Worm (Caenorhabditis elegans) whole organism, late embryonic: ENCODE data around the gene clec-47.

Source experiments
- C08G9.2 ChIP-seq: sonication (generic microtip); optimal IDR thresholded peaks from 2 replicates; lab custom pipeline; 2016; ENCODE audit warnings: mild to moderate bottlenecking, missing genetic modification characterization, moderate library complexity, missing compliant biosample characterization
- C38D4.7 ChIP-seq: fragments of 200-800 bp; sonication (Bioruptor generic); optimal IDR thresholded peaks from 2 replicates; lab custom pipeline; 2018; ENCODE audit warnings: mild to moderate bottlenecking, missing genetic modification characterization, moderate library complexity, missing compliant biosample characterization
- F13H6.1 ChIP-seq: sonication (generic microtip); optimal IDR thresholded peaks from 2 replicates; lab custom pipeline; 2016; ENCODE audit warnings: missing genetic modification characterization, missing compliant biosample characterization
- K02D7.2 ChIP-seq: sonication (generic microtip); optimal IDR thresholded peaks from 2 replicates; lab custom pipeline; 2017; ENCODE audit warnings: mild to moderate bottlenecking, missing genetic modification characterization, missing compliant biosample characterization
- K09A11.1 ChIP-seq: sonication (generic microtip); optimal IDR thresholded peaks from 2 replicates; lab custom pipeline; 2017; ENCODE audit warnings: antibody characterized with exemption, mild to moderate bottlenecking, missing genetic modification characterization, missing compliant biosample characterization; ENCODE audit not compliant: insufficient read depth
- Y22D7AL.16 ChIP-seq: sonication (generic microtip); optimal IDR thresholded peaks from 2 replicates; lab custom pipeline; 2016; ENCODE audit warnings: missing genetic modification characterization, missing compliant biosample characterization
- ama-1 ChIP-seq: fragments of 150-350 bp; optimal IDR thresholded peaks from 2 replicates; lab custom pipeline; 2014
- ceh-18 ChIP-seq: sonication (generic microtip); optimal IDR thresholded peaks from 2 replicates; lab custom pipeline; 2016; ENCODE audit warnings: missing genetic modification characterization, missing compliant biosample characterization
- ceh-19 ChIP-seq: fragments of 200-800 bp; sonication (Bioruptor generic); optimal IDR thresholded peaks from 2 replicates; lab custom pipeline; 2018; ENCODE audit warnings: mild to moderate bottlenecking, missing genetic modification characterization, missing compliant biosample characterization
- ceh-2 ChIP-seq: sonication (generic microtip); optimal IDR thresholded peaks from 2 replicates; lab custom pipeline; 2016; ENCODE audit warnings: missing genotype, missing genetic modification characterization, missing compliant biosample characterization
- ceh-24 ChIP-seq: sonication (generic microtip); optimal IDR thresholded peaks from 2 replicates; lab custom pipeline; 2016; ENCODE audit warnings: mild to moderate bottlenecking, missing genetic modification characterization, missing compliant biosample characterization
- ceh-30 ChIP-seq: fragments of 150-350 bp; optimal IDR thresholded peaks from 2 replicates; lab custom pipeline; 2014; ENCODE audit warnings: missing biosample characterization, missing genetic modification characterization
- ceh-31 ChIP-seq: sonication (generic microtip); optimal IDR thresholded peaks from 2 replicates; lab custom pipeline; 2016; ENCODE audit warnings: missing genetic modification characterization, missing compliant biosample characterization
- ceh-34 ChIP-seq: sonication (generic microtip); optimal IDR thresholded peaks from 2 replicates; lab custom pipeline; 2016; ENCODE audit warnings: mild to moderate bottlenecking, missing genetic modification characterization, missing compliant biosample characterization
- ceh-45 ChIP-seq: fragments of 200-800 bp; sonication (Bioruptor generic); IDR thresholded peaks from 2 replicates; pipeline ENCODE4 v1.3.6; 2022; ENCODE audit warnings: missing genetic modification reagents, missing genetic modification characterization, missing compliant biosample characterization
- ceh-48 ChIP-seq: sonication (generic microtip); optimal IDR thresholded peaks from 2 replicates; lab custom pipeline; 2016; ENCODE audit warnings: missing genetic modification characterization, inconsistent platforms, missing compliant biosample characterization
- ceh-6 ChIP-seq: fragments of 200-800 bp; sonication (Bioruptor generic); optimal IDR thresholded peaks from 2 replicates; lab custom pipeline; 2018; ENCODE audit warnings: mild to moderate bottlenecking, missing genetic modification characterization, missing compliant biosample characterization
- che-1 ChIP-seq: sonication (generic microtip); optimal IDR thresholded peaks from 2 replicates; lab custom pipeline; 2016; ENCODE audit warnings: mild to moderate bottlenecking, missing genetic modification characterization, missing compliant biosample characterization
- dmd-4 ChIP-seq: sonication (generic microtip); optimal IDR thresholded peaks from 2 replicates; lab custom pipeline; 2016; ENCODE audit warnings: borderline replicate concordance, missing genetic modification characterization, missing compliant biosample characterization
- elt-4 ChIP-seq: sonication (generic microtip); optimal IDR thresholded peaks from 2 replicates; lab custom pipeline; 2016; ENCODE audit warnings: missing genetic modification characterization, missing compliant biosample characterization
- eyg-1 ChIP-seq: sonication (generic microtip); optimal IDR thresholded peaks from 2 replicates; lab custom pipeline; 2016; ENCODE audit warnings: missing genotype, missing genetic modification characterization, missing compliant biosample characterization
- fax-1 ChIP-seq: sonication (generic microtip); optimal IDR thresholded peaks from 2 replicates; lab custom pipeline; 2016; ENCODE audit warnings: missing genotype, missing genetic modification characterization, missing compliant biosample characterization
- fkh-10 ChIP-seq: fragments of 150-350 bp; optimal IDR thresholded peaks from 2 replicates; lab custom pipeline; 2014; ENCODE audit warnings: missing biosample characterization, missing genetic modification reagents, missing genetic modification characterization
- fkh-6 ChIP-seq: sonication (generic microtip); optimal IDR thresholded peaks from 2 replicates; lab custom pipeline; 2016; ENCODE audit warnings: missing genetic modification characterization, missing compliant biosample characterization
- gmeb-2 ChIP-seq: sonication (generic microtip); optimal IDR thresholded peaks from 2 replicates; lab custom pipeline; 2016; ENCODE audit warnings: missing genetic modification characterization, inconsistent platforms, missing compliant biosample characterization
- hlh-13 ChIP-seq: fragments of 200-800 bp; sonication (Bioruptor generic); optimal IDR thresholded peaks from 2 replicates; lab custom pipeline; 2018; ENCODE audit warnings: mild to moderate bottlenecking, missing genetic modification characterization, missing compliant biosample characterization
- hlh-30 ChIP-seq: sonication (generic microtip); optimal IDR thresholded peaks from 2 replicates; lab custom pipeline; 2017; ENCODE audit warnings: antibody characterized with exemption, missing genetic modification characterization, missing compliant biosample characterization; ENCODE audit not compliant: insufficient read depth
- hlh-6 ChIP-seq: sonication (generic microtip); optimal IDR thresholded peaks from 2 replicates; lab custom pipeline; 2016; ENCODE audit warnings: missing genotype, missing genetic modification characterization, missing compliant biosample characterization
- hlh-8 ChIP-seq: sonication (generic microtip); optimal IDR thresholded peaks from 2 replicates; lab custom pipeline; 2016; ENCODE audit warnings: missing genotype, missing genetic modification characterization, missing compliant biosample characterization
- lim-6 ChIP-seq: sonication (generic microtip); optimal IDR thresholded peaks from 2 replicates; lab custom pipeline; 2016; ENCODE audit warnings: missing genetic modification characterization, missing compliant biosample characterization
- lin-11 ChIP-seq: fragments of 200-800 bp; sonication (Bioruptor generic); optimal IDR thresholded peaks from 2 replicates; lab custom pipeline; 2018; ENCODE audit warnings: mild to moderate bottlenecking, missing genetic modification characterization, missing compliant biosample characterization
- madf-2 ChIP-seq: sonication (generic microtip); optimal IDR thresholded peaks from 2 replicates; lab custom pipeline; 2017; ENCODE audit warnings: missing genetic modification characterization, missing compliant biosample characterization
- nfya-1 ChIP-seq: sonication (generic microtip); optimal IDR thresholded peaks from 2 replicates; lab custom pipeline; 2017; ENCODE audit warnings: missing genetic modification characterization, mild to moderate bottlenecking, missing compliant biosample characterization, antibody characterized with exemption, moderate library complexity
- nhr-11 ChIP-seq: fragments of 150-350 bp; optimal IDR thresholded peaks from 2 replicates; lab custom pipeline; 2014; ENCODE audit warnings: missing biosample characterization, missing genetic modification characterization
- odd-2 ChIP-seq: sonication (generic microtip); optimal IDR thresholded peaks from 2 replicates; lab custom pipeline; 2017; ENCODE audit warnings: antibody characterized with exemption, mild to moderate bottlenecking, missing genetic modification characterization, missing compliant biosample characterization
- pag-3 ChIP-seq: sonication (generic microtip); optimal IDR thresholded peaks from 2 replicates; lab custom pipeline; 2016; ENCODE audit warnings: missing compliant biosample characterization, missing genetic modification characterization, borderline replicate concordance
- pax-1 ChIP-seq: fragments of 150-350 bp; optimal IDR thresholded peaks from 2 replicates; lab custom pipeline; 2014; ENCODE audit warnings: missing biosample characterization, missing genetic modification characterization
- pha-2 ChIP-seq: sonication (generic microtip); optimal IDR thresholded peaks from 2 replicates; lab custom pipeline; 2017; ENCODE audit warnings: mild to moderate bottlenecking, missing genetic modification characterization, missing compliant biosample characterization
- pha-4 ChIP-seq: fragments of 150-350 bp; optimal IDR thresholded peaks from 2 replicates; lab custom pipeline; 2018; ENCODE audit warnings: missing biosample characterization, missing genetic modification reagents, missing genetic modification characterization
- ref-2 ChIP-seq: sonication (generic microtip); optimal IDR thresholded peaks from 2 replicates; lab custom pipeline; 2016; ENCODE audit warnings: missing genetic modification characterization, missing compliant biosample characterization
- rnt-1 ChIP-seq: sonication (generic microtip); optimal IDR thresholded peaks from 2 replicates; lab custom pipeline; 2016; ENCODE audit warnings: missing genetic modification characterization, missing compliant biosample characterization
- sdc-2 ChIP-seq: sonication (generic microtip); optimal IDR thresholded peaks from 2 replicates; lab custom pipeline; 2016; ENCODE audit warnings: missing genotype, missing genetic modification characterization, missing compliant biosample characterization
- sox-2 ChIP-seq: fragments of 200-800 bp; sonication (Bioruptor generic); IDR thresholded peaks from 2 replicates; pipeline ENCODE4 v1.3.6; 2022; ENCODE audit warnings: missing genetic modification reagents, missing genetic modification characterization, missing compliant biosample characterization
- sox-4 ChIP-seq: sonication (generic microtip); optimal IDR thresholded peaks from 2 replicates; lab custom pipeline; 2017; ENCODE audit warnings: mild to moderate bottlenecking, missing genetic modification characterization, inconsistent platforms, missing compliant biosample characterization
- syd-9 ChIP-seq: sonication (generic microtip); optimal IDR thresholded peaks from 2 replicates; lab custom pipeline; 2016; ENCODE audit warnings: mild to moderate bottlenecking, missing genetic modification characterization, moderate library complexity, missing compliant biosample characterization
- tbx-7 ChIP-seq: sonication (generic microtip); optimal IDR thresholded peaks from 2 replicates; lab custom pipeline; 2016; ENCODE audit warnings: missing genotype, missing genetic modification characterization, missing compliant biosample characterization
- ttx-3 ChIP-seq: sonication (generic microtip); optimal IDR thresholded peaks from 2 replicates; lab custom pipeline; 2016; ENCODE audit warnings: missing genetic modification reagents, missing genetic modification characterization, missing compliant biosample characterization
- unc-3 ChIP-seq, 2 experiments: fragments of 200-800 bp in 1 of 2; sonication (Bioruptor generic) in 1 of 2; sonication (generic microtip) in 1 of 2; conservative IDR thresholded peaks in 1 of 2; optimal IDR thresholded peaks in 1 of 2; 2 replicates each; pipeline versions ENCODE4 v1.3.6 to Lab custom; 2016 to 2022; ENCODE audit warnings: missing compliant biosample characterization in 2 of 2, missing genetic modification characterization in 2 of 2, missing genetic modification reagents in 1 of 2
- unc-55 ChIP-seq: sonication (generic microtip); optimal IDR thresholded peaks from 2 replicates; lab custom pipeline; 2017; ENCODE audit warnings: missing biosample characterization, missing genetic modification reagents, missing genetic modification characterization
- unc-86 ChIP-seq: sonication (generic microtip); optimal IDR thresholded peaks from 2 replicates; lab custom pipeline; 2016; ENCODE audit warnings: missing genetic modification characterization, missing compliant biosample characterization
- zip-5 ChIP-seq: sonication (generic microtip); optimal IDR thresholded peaks from 2 replicates; lab custom pipeline; 2016; ENCODE audit warnings: missing genetic modification characterization, missing compliant biosample characterization
- ztf-16 ChIP-seq: sonication (generic microtip); optimal IDR thresholded peaks from 2 replicates; lab custom pipeline; 2017; ENCODE audit warnings: missing genetic modification characterization, missing compliant biosample characterization

Gene clec-47

ce11 chrV:15190903-15191302, 15.3 kb downstream of the clec-47 start, which contains the start of gene Y75B12B.11:
Y75B12B.11 (plus strand) TSS chrV:15191296.
- TF ChIP-seq pag-3 (tag; lab: Kevin White, UChicago): no peak
- TF ChIP-seq hlh-8: peak; percentile 84
- peak; percentile 62; the same call in 1 of the 2 replicates for TF ChIP-seq sox-2 (GFP tag; lab: Robert Waterston, UW)
- peak; percentile 86 for TF ChIP-seq C38D4.7 (GFP tag; lab: Kevin White, UChicago)
- peak; percentile 87 for TF ChIP-seq ceh-6 (GFP tag; lab: Kevin White, UChicago)
- TF ChIP-seq unc-86 (tag; lab: Kevin White, UChicago): peak; percentile 79
- peak; percentile 85 for TF ChIP-seq K02D7.2
- peak; percentile 75 for TF ChIP-seq ceh-31 (tag; lab: Kevin White, UChicago)
- peak; percentile 54; the same call in 1 of the 2 replicates for TF ChIP-seq unc-3 (GFP tag; conservative IDR thresholded peaks at IDR 0.05; lab: Robert Waterston, UW)
- peak; percentile 71 for TF ChIP-seq unc-3 (tag; optimal IDR thresholded peaks at IDR 0.05; lab: Kevin White, UChicago)
- TF ChIP-seq ceh-45: peak; percentile 81
- TF ChIP-seq ceh-34 (tag; lab: Kevin White, UChicago): peak; percentile 88
- TF ChIP-seq unc-55 (GFP tag; lab: Kevin White, UChicago): peak; percentile 8
- peak; percentile 84 for TF ChIP-seq sdc-2
- peak; percentile 87 for TF ChIP-seq sox-4 (tag; lab: Kevin White, UChicago)
- TF ChIP-seq ceh-18 (tag; lab: Kevin White, UChicago): peak; percentile 78
- peak; percentile 67 for TF ChIP-seq hlh-30
- TF ChIP-seq syd-9 (tag; lab: Kevin White, UChicago): peak; percentile 91
- TF ChIP-seq pax-1 (tag; lab: Kevin White, UChicago): no peak
- TF ChIP-seq nhr-11 (tag; lab: Kevin White, UChicago): no peak
- TF ChIP-seq gmeb-2: peak; percentile 80
- TF ChIP-seq ceh-24 (tag; lab: Kevin White, UChicago): peak; percentile 84
- no peak for TF ChIP-seq fkh-10 (GFP tag; lab: Kevin White, UChicago)
- TF ChIP-seq elt-4 (tag; lab: Kevin White, UChicago): peak; percentile 82
- peak; percentile 90 for TF ChIP-seq che-1 (tag; lab: Kevin White, UChicago)
- peak; percentile 81 for TF ChIP-seq lin-11
- TF ChIP-seq hlh-6: peak; percentile 92
- TF ChIP-seq rnt-1: peak; percentile 76
- TF ChIP-seq dmd-4: peak; percentile 86
- peak; percentile 86 for TF ChIP-seq fkh-6 (tag; lab: Kevin White, UChicago)
- TF ChIP-seq ama-1 (lab: Kevin White, UChicago): no peak
- no peak for TF ChIP-seq odd-2
- peak; percentile 77 for TF ChIP-seq K09A11.1 (tag; lab: Kevin White, UChicago)
- peak; percentile 46 for TF ChIP-seq lim-6 (tag; lab: Kevin White, UChicago)
- TF ChIP-seq nfya-1: peak; percentile 70
- TF ChIP-seq madf-2 (tag; lab: Kevin White, UChicago): peak; percentile 85
- peak; percentile 82 for TF ChIP-seq fax-1
- TF ChIP-seq F13H6.1 (tag; lab: Kevin White, UChicago): peak; percentile 81
- peak; percentile 77 for TF ChIP-seq Y22D7AL.16 (tag; lab: Kevin White, UChicago)
- TF ChIP-seq C08G9.2 (tag; lab: Kevin White, UChicago): peak; percentile 82
- peak; percentile 93 for TF ChIP-seq ceh-19
- TF ChIP-seq ceh-48 (tag; lab: Kevin White, UChicago): peak; percentile 74
- peak; percentile 59 for TF ChIP-seq tbx-7 (tag; lab: Kevin White, UChicago)
- no peak for TF ChIP-seq pha-4 (tag; lab: Kevin White, UChicago)
- peak; percentile 50 for TF ChIP-seq zip-5 (tag; lab: Kevin White, UChicago)
- TF ChIP-seq ceh-2 (tag; lab: Kevin White, UChicago): peak; percentile 88
- peak; percentile 84 for TF ChIP-seq ztf-16 (tag; lab: Kevin White, UChicago)
- peak; percentile 90 for TF ChIP-seq pha-2
- peak; percentile 87 for TF ChIP-seq eyg-1 (tag; lab: Kevin White, UChicago)
- TF ChIP-seq ttx-3 (tag; lab: Kevin White, UChicago): peak; percentile 87
- TF ChIP-seq ref-2 (tag; lab: Kevin White, UChicago): peak; percentile 87
- peak; percentile 75 for TF ChIP-seq hlh-13
- peak; percentile 82 for TF ChIP-seq ceh-30 (tag; lab: Kevin White, UChicago)
